Fruit fly (Drosophila melanogaster) whole organism, embryonic: ENCODE results near the gene AIMP2.

Experiments used
- CG10321 ChIP-seq: fragments of 200-800 bp; sonication (Bioruptor generic); IDR thresholded peaks from 2 replicates; pipeline ENCODE4 v1.3.6; 2022; ENCODE audit warnings: missing biosample characterization, missing genetic modification characterization
- CG11085 ChIP-seq: fragments of 200-800 bp; sonication (Bioruptor generic); IDR thresholded peaks from 2 replicates; pipeline ENCODE4 v1.3.6; 2022; ENCODE audit warnings: missing biosample characterization, missing genetic modification characterization
- CG12391 ChIP-seq: fragments of 200-800 bp; sonication (Bioruptor generic); optimal IDR thresholded peaks from 3 replicates; lab custom pipeline; 2018; ENCODE audit warnings: missing biosample characterization, mild to moderate bottlenecking, missing genetic modification characterization, moderate library complexity
- CG14014 ChIP-seq: fragments of 200-800 bp; sonication (Bioruptor generic); IDR thresholded peaks from 2 replicates; pipeline ENCODE4 v1.3.6; 2022; ENCODE audit warnings: missing biosample characterization, missing genetic modification characterization
- CG14441 ChIP-seq: fragments of 200-800 bp; sonication (Bioruptor generic); IDR thresholded peaks from 2 replicates; pipeline ENCODE4 v1.3.6; 2022; ENCODE audit warnings: missing biosample characterization, missing genetic modification characterization
- CG15514 ChIP-seq: fragments of 200-800 bp; sonication (Bioruptor generic); optimal IDR thresholded peaks from 3 replicates; lab custom pipeline; 2017; ENCODE audit warnings: missing biosample characterization, missing genetic modification characterization, mild to moderate bottlenecking, moderate library complexity, missing genetic modification reagents
- CG18599 ChIP-seq: fragments of 200-800 bp; sonication (Bioruptor generic); optimal IDR thresholded peaks from 3 replicates; lab custom pipeline; 2017; ENCODE audit warnings: missing biosample characterization, missing genetic modification characterization, mild to moderate bottlenecking, moderate library complexity, missing genetic modification reagents
- CG18764 ChIP-seq: fragments of 200-800 bp; sonication (Bioruptor generic); optimal IDR thresholded peaks from 3 replicates; lab custom pipeline; 2016; ENCODE audit warnings: missing biosample characterization, missing genetic modification characterization
- CG2120 ChIP-seq: fragments of 200-800 bp; sonication (Bioruptor generic); optimal IDR thresholded peaks from 3 replicates; lab custom pipeline; 2016; ENCODE audit warnings: missing biosample characterization, missing genetic modification characterization
- CG2129 ChIP-seq: fragments of 200-800 bp; sonication (Bioruptor generic); IDR thresholded peaks from 2 replicates; pipeline ENCODE4 v1.3.6; 2022; ENCODE audit warnings: missing biosample characterization, missing genetic modification characterization; ENCODE audit not compliant: partially characterized antibody
- CG2202 ChIP-seq: fragments of 200-800 bp; sonication (Bioruptor generic); optimal IDR thresholded peaks from 2 replicates; lab custom pipeline; 2018; ENCODE audit warnings: missing biosample characterization, mild to moderate bottlenecking, missing genetic modification characterization
- CG30403 ChIP-seq: fragments of 200-800 bp; sonication (Bioruptor generic); optimal IDR thresholded peaks from 3 replicates; lab custom pipeline; 2016; ENCODE audit warnings: missing biosample characterization, missing genetic modification characterization
- CG31365 ChIP-seq: fragments of 200-800 bp; sonication (Bioruptor generic); optimal IDR thresholded peaks from 2 replicates; lab custom pipeline; 2018; ENCODE audit warnings: missing biosample characterization, mild to moderate bottlenecking, missing genetic modification characterization
- CG32767 ChIP-seq: fragments of 200-800 bp; sonication (Bioruptor generic); IDR thresholded peaks from 2 replicates; pipeline ENCODE4 v1.3.6; 2022; ENCODE audit warnings: missing biosample characterization, missing genetic modification characterization
- CG3407 ChIP-seq: fragments of 200-800 bp; sonication (Bioruptor generic); optimal IDR thresholded peaks from 2 replicates; lab custom pipeline; 2018; ENCODE audit warnings: missing biosample characterization, mild to moderate bottlenecking, missing genetic modification characterization
- CG3726 ChIP-seq: fragments of 200-800 bp; sonication (Bioruptor generic); IDR thresholded peaks from 3 replicates; pipeline ENCODE4, ENCODE4 v1.3.6; 2022; ENCODE audit warnings: missing biosample characterization, missing genetic modification characterization
- CG4328 ChIP-seq: fragments of 200-800 bp; sonication (Bioruptor generic); optimal IDR thresholded peaks from 3 replicates; lab custom pipeline; 2017; ENCODE audit warnings: missing biosample characterization, missing genetic modification reagents, missing genetic modification characterization
- CG5180 ChIP-seq: fragments of 200-800 bp; sonication (Bioruptor generic); optimal IDR thresholded peaks from 3 replicates; lab custom pipeline; 2017; ENCODE audit warnings: missing biosample characterization, missing genetic modification characterization, mild to moderate bottlenecking, moderate library complexity, missing genetic modification reagents
- CG6254 ChIP-seq: fragments of 200-800 bp; sonication (Bioruptor generic); optimal IDR thresholded peaks from 3 replicates; lab custom pipeline; 2017; ENCODE audit warnings: mild to moderate bottlenecking, missing biosample characterization, missing genetic modification reagents, missing genetic modification characterization
- CG7987 ChIP-seq: fragments of 200-800 bp; sonication (Bioruptor generic); optimal IDR thresholded peaks from 2 replicates; lab custom pipeline; 2018; ENCODE audit warnings: missing biosample characterization, mild to moderate bottlenecking, missing genetic modification characterization, moderate library complexity
- CrebB ChIP-seq: fragments of 200-800 bp; sonication (Bioruptor generic); optimal IDR thresholded peaks from 3 replicates; lab custom pipeline; 2018; ENCODE audit warnings: missing biosample characterization, mild to moderate bottlenecking, missing genetic modification characterization
- D ChIP-seq, 2 experiments: fragments of 200-800 bp in 1 of 2; fragments of >200 bp in 1 of 2; sonication (Bioruptor generic) in 1 of 2; optimal IDR thresholded peaks; 2 replicates in 1 of 2; 3 replicates in 1 of 2; lab custom pipeline; 2017; ENCODE audit warnings: mild to moderate bottlenecking in 1 of 2, missing biosample characterization in 1 of 2, missing genetic modification characterization in 1 of 2, missing genetic modification reagents in 1 of 2
- Doc2 ChIP-seq: fragments of 200-800 bp; sonication (Bioruptor generic); IDR thresholded peaks from 2 replicates; pipeline ENCODE4 v1.3.6; 2022; ENCODE audit warnings: missing biosample characterization, missing genetic modification characterization
- E2f1 ChIP-seq: fragments of 200-800 bp; sonication (Bioruptor generic); IDR thresholded peaks from 2 replicates; pipeline ENCODE4 v1.3.6; 2022; ENCODE audit warnings: missing biosample characterization, missing genetic modification characterization
- Eip74EF ChIP-seq, 2 experiments: fragments of 200-800 bp in 1 of 2; fragments of >200 bp in 1 of 2; sonication (Bioruptor generic) in 1 of 2; optimal IDR thresholded peaks; 2 replicates each; lab custom pipeline; 2017 to 2019; ENCODE audit warnings: missing biosample characterization in 2 of 2, missing genetic modification characterization in 2 of 2, mild to moderate bottlenecking in 1 of 2, moderate library complexity in 1 of 2
- Gsc ChIP-seq: fragments of 200-800 bp; sonication (Bioruptor generic); IDR thresholded peaks from 2 replicates; pipeline ENCODE4 v1.3.6; 2022; ENCODE audit warnings: missing biosample characterization, missing genetic modification characterization
- HmgD ChIP-seq: fragments of 200-800 bp; sonication (Bioruptor generic); optimal IDR thresholded peaks from 3 replicates; lab custom pipeline; 2016; ENCODE audit warnings: missing biosample characterization, missing genetic modification characterization
- Myb ChIP-seq: fragments of 200-800 bp; sonication (Bioruptor generic); optimal IDR thresholded peaks from 2 replicates; lab custom pipeline; 2016; ENCODE audit warnings: missing biosample characterization, missing genetic modification characterization
- Pdp1 ChIP-seq, 2 experiments: fragments of 200-800 bp; sonication (Bioruptor generic); optimal IDR thresholded peaks; 3 replicates each; lab custom pipeline; 2016; ENCODE audit warnings: missing biosample characterization in 2 of 2, missing genetic modification characterization in 2 of 2, mild to moderate bottlenecking in 1 of 2, moderate library complexity in 1 of 2
- Sox100B ChIP-seq: fragments of 200-800 bp; sonication (Bioruptor generic); optimal IDR thresholded peaks from 3 replicates; lab custom pipeline; 2018; ENCODE audit warnings: missing biosample characterization, mild to moderate bottlenecking, missing genetic modification characterization
- Trl ChIP-seq, 3 experiments: fragments of >200 bp in 2 of 3; fragments of 200-800 bp in 1 of 3; sonication (Bioruptor generic) in 1 of 3; optimal IDR thresholded peaks; 2 replicates in 1 of 3; 3 replicates in 2 of 3; lab custom pipeline; 2016 to 2017; ENCODE audit warnings: missing biosample characterization in 1 of 3, missing genetic modification characterization in 1 of 3
- ase ChIP-seq: fragments of 200-800 bp; sonication (Bioruptor generic); IDR thresholded peaks from 3 replicates; pipeline ENCODE4 v1.3.6; 2022; ENCODE audit warnings: missing biosample characterization, missing genetic modification characterization
- az2 ChIP-seq: fragments of 200-800 bp; sonication (Bioruptor generic); optimal IDR thresholded peaks from 3 replicates; lab custom pipeline; 2016; ENCODE audit warnings: missing biosample characterization, missing genetic modification characterization
- bigmax ChIP-seq: fragments of 200-800 bp; sonication (Bioruptor generic); optimal IDR thresholded peaks from 2 replicates; lab custom pipeline; 2018; ENCODE audit warnings: missing biosample characterization, mild to moderate bottlenecking, missing genetic modification characterization
- bowl ChIP-seq: fragments of 200-800 bp; sonication (Bioruptor generic); IDR thresholded peaks from 2 replicates; pipeline ENCODE4 v1.3.6; 2022; ENCODE audit warnings: missing biosample characterization, missing genetic modification characterization
- da ChIP-seq: fragments of 200-800 bp; sonication (Bioruptor generic); optimal IDR thresholded peaks from 2 replicates; lab custom pipeline; 2016; ENCODE audit warnings: missing biosample characterization, missing genetic modification characterization
- exex ChIP-seq: fragments of 200-800 bp; sonication (Bioruptor generic); optimal IDR thresholded peaks from 4 replicates; lab custom pipeline; 2018; ENCODE audit warnings: missing biosample characterization, mild to moderate bottlenecking, missing genetic modification characterization, moderate library complexity
- fd96Cb ChIP-seq: fragments of 200-800 bp; sonication (Bioruptor generic); optimal IDR thresholded peaks from 2 replicates; lab custom pipeline; 2018; ENCODE audit warnings: missing biosample characterization, mild to moderate bottlenecking, missing genetic modification characterization, moderate library complexity
- grau ChIP-seq: fragments of 200-800 bp; optimal IDR thresholded peaks from 3 replicates; lab custom pipeline; 2019; ENCODE audit warnings: missing biosample characterization, mild to moderate bottlenecking, missing genetic modification characterization, moderate library complexity
- hb ChIP-seq: fragments of 200-800 bp; sonication (Bioruptor generic); IDR thresholded peaks from 3 replicates; pipeline ENCODE4 v1.3.6; 2022; ENCODE audit warnings: missing biosample characterization, missing genetic modification characterization; ENCODE audit not compliant: partially characterized antibody
- ken ChIP-seq: fragments of 200-800 bp; sonication (Bioruptor generic); IDR thresholded peaks from 3 replicates; pipeline ENCODE4 v1.3.6; 2022; ENCODE audit warnings: missing biosample characterization, missing genetic modification characterization
- kni ChIP-seq: fragments of 200-800 bp; sonication (Bioruptor generic); optimal IDR thresholded peaks from 3 replicates; lab custom pipeline; 2017; ENCODE audit warnings: mild to moderate bottlenecking, missing biosample characterization, missing genetic modification reagents, missing genetic modification characterization
- lilli ChIP-seq: fragments of 200-800 bp; sonication (Bioruptor generic); optimal IDR thresholded peaks from 3 replicates; lab custom pipeline; 2016; ENCODE audit warnings: missing biosample characterization, missing genetic modification characterization
- nerfin-2 ChIP-seq: fragments of 200-800 bp; sonication (Bioruptor generic); IDR thresholded peaks from 2 replicates; pipeline ENCODE4 v1.3.6; 2022; ENCODE audit warnings: missing biosample characterization, missing genetic modification characterization; ENCODE audit not compliant: partially characterized antibody
- pros ChIP-seq: fragments of 200-800 bp; sonication (Bioruptor generic); optimal IDR thresholded peaks from 3 replicates; lab custom pipeline; 2019; ENCODE audit warnings: missing biosample characterization, mild to moderate bottlenecking, missing genetic modification characterization, moderate library complexity
- sim ChIP-seq: fragments of 200-800 bp; sonication (Bioruptor generic); IDR thresholded peaks from 2 replicates; pipeline ENCODE4 v1.3.6; 2022; ENCODE audit warnings: missing biosample characterization, missing genetic modification characterization
- stc ChIP-seq: fragments of 200-800 bp; sonication (Bioruptor generic); IDR thresholded peaks from 2 replicates; pipeline ENCODE4 v1.3.6; 2022; ENCODE audit warnings: missing biosample characterization, missing genetic modification characterization
- vnd ChIP-seq: fragments of 200-800 bp; sonication (Bioruptor generic); IDR thresholded peaks from 3 replicates; pipeline ENCODE4 v1.3.6; 2022; ENCODE audit warnings: missing biosample characterization, missing genetic modification characterization; ENCODE audit not compliant: partially characterized antibody

Gene AIMP2

DNA sequence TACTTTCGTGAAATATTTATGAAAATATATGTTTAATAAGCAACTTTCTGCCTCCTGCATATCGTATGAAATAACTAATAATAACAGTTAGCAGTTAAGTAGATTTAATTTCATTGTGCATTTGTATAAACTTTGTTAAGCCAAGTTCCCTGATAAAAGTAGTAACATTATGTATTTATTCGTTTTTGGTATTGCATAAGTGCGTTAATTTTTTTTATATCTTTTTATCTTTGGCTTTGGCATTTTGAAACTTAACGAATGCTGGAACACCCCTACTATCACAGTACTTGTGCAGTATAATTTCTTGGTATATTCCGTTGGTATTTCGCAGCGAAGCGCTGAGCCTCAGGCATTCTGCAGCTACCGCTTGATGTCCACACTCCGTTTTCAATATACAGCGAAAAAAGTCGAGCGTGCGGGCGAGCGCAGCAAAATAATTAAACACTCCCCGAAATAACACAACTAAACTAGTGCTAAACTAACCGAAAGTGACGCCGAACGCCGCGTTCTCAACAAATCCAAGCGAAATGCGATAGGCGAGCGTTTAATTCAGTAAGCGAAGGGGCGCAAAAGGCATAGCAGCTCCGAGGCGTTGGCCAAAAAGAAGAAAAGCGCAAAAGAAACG, 5.2 kb downstream of the AIMP2 start, which contains the start of gene RhoGAP71E (continued):
- TF ChIP-seq CG14014 (peak; percentile 47; the same call in 1 of the 2 replicates), CG11085 (no peak), Eip74EF (GFP tag; optimal IDR thresholded peaks at IDR 0.05; lab: Kevin White, UChicago) (peak in 1 of 2 experiments; percentile 34), da (GFP tag; lab: Kevin White, UChicago) (no peak), CG30403 (GFP tag; lab: Kevin White, UChicago) (no peak), CrebB (peak; percentile 66), CG6254 (GFP tag; lab: Kevin White, UChicago) (no peak), ase (GFP tag; lab: Robert Waterston, UW) (no peak), D (optimal IDR thresholded peaks at IDR 0.05; lab: Kevin White, UChicago) (no peak), D (GFP tag; optimal IDR thresholded peaks at IDR 0.05; lab: Kevin White, UChicago) (peak; percentile 40), pros (GFP tag; lab: Kevin White, UChicago) (no peak), bowl (GFP tag; lab: Robert Waterston, UW) (no peak), kni (GFP tag; lab: Kevin White, UChicago) (no peak), Myb (no peak), CG3407 (GFP tag; lab: Kevin White, UChicago) (no peak), HmgD (GFP tag; lab: Kevin White, UChicago) (peak; percentile 56), CG12391 (peak; percentile 41), CG31365 (tag; lab: Kevin White, UChicago) (peak; percentile 52), CG2129 (GFP tag; lab: Robert Waterston, UW) (no peak), lilli (GFP tag; lab: Kevin White, UChicago) (peak; percentile 39), az2 (GFP tag; lab: Kevin White, UChicago) (no peak), Pdp1 (GFP tag; optimal IDR thresholded peaks at IDR 0.05; lab: Kevin White, UChicago) (peak in 1 of 2 experiments; percentile 48), CG7987 (GFP tag; lab: Kevin White, UChicago) (peak; percentile 74), exex (tag; lab: Kevin White, UChicago) (peak; percentile 13), grau (peak; percentile 63), E2f1 (GFP tag; lab: Robert Waterston, UW) (no peak), Gsc (GFP tag; lab: Robert Waterston, UW) (no peak), CG32767 (GFP tag; lab: Robert Waterston, UW) (peak; percentile 19; the same call in 1 of the 2 replicates), Sox100B (peak; percentile 67), nerfin-2 (GFP tag; lab: Robert Waterston, UW) (0 out of 2 replicates have a peak, but pooled peaks have one; percentile 35), stc (GFP tag; lab: Robert Waterston, UW) (peak; percentile 51; the same call in 1 of the 2 replicates), sim (GFP tag; lab: Robert Waterston, UW) (no peak), hb (GFP tag; lab: Robert Waterston, UW) (no peak), Trl (optimal IDR thresholded peaks at IDR 0.05; lab: Kevin White, UChicago) (no peak), Trl (GFP tag; optimal IDR thresholded peaks at IDR 0.05; lab: Kevin White, UChicago) (peak; percentile 10), Doc2 (no peak), bigmax (peak; percentile 24), vnd (GFP tag; lab: Robert Waterston, UW) (no peak), CG10321 (GFP tag; lab: Robert Waterston, UW) (0 out of 2 replicates have a peak, but pooled peaks have one; percentile 8), CG15514 (GFP tag; lab: Kevin White, UChicago) (peak; percentile 62), ken (GFP tag; lab: Robert Waterston, UW) (no peak), CG14441 (no peak), CG5180 (no peak), fd96Cb (tag; lab: Kevin White, UChicago) (peak; percentile 31), CG4328 (GFP tag; lab: Kevin White, UChicago) (no peak), CG2120 (GFP tag; lab: Kevin White, UChicago) (no peak), CG2202 (tag; lab: Kevin White, UChicago) (no peak), CG3726 (GFP tag; lab: Robert Waterston, UW) (peak; percentile 4; the same call in 1 of the 3 replicates), CG18599 (GFP tag; lab: Kevin White, UChicago) (peak; percentile 73), CG18764 (GFP tag; lab: Kevin White, UChicago) (no peak)
